Fruit fly (Drosophila melanogaster) whole organism, embryonic: Measurements from ENCODE around the gene CG9628.

Experiments used
- ATbp ChIP-seq: fragments of 200-800 bp; sonication (Bioruptor generic); optimal IDR thresholded peaks from 2 replicates; lab custom pipeline; 2017; ENCODE audit warnings: missing biosample characterization, mild to moderate bottlenecking, missing genetic modification characterization, missing genetic modification reagents
- Aef1 ChIP-seq: fragments of 200-800 bp; sonication (Bioruptor generic); IDR thresholded peaks from 3 replicates; pipeline ENCODE4 v1.3.6; 2022; ENCODE audit warnings: missing biosample characterization, missing genetic modification characterization
- Awh ChIP-seq: fragments of 200-800 bp; sonication (Bioruptor generic); IDR thresholded peaks from 2 replicates; pipeline ENCODE4, ENCODE4 v1.3.6; 2022; ENCODE audit warnings: missing biosample characterization, missing genetic modification characterization
- Bgb ChIP-seq: fragments of 200-800 bp; sonication (Bioruptor generic); IDR thresholded peaks from 2 replicates; pipeline ENCODE4 v1.3.6; 2022; ENCODE audit warnings: missing biosample characterization, missing genetic modification characterization; ENCODE audit not compliant: partially characterized antibody
- CG10366 ChIP-seq: fragments of 200-800 bp; sonication (Bioruptor generic); IDR thresholded peaks from 2 replicates; pipeline ENCODE4 v1.3.6; 2022; ENCODE audit warnings: missing biosample characterization, missing genetic modification characterization
- CG11398 ChIP-seq: fragments of 200-800 bp; sonication (Bioruptor generic); optimal IDR thresholded peaks from 2 replicates; lab custom pipeline; 2016; ENCODE audit warnings: missing biosample characterization, missing genetic modification characterization
- CG12155 ChIP-seq: fragments of 200-800 bp; sonication (Bioruptor generic); optimal IDR thresholded peaks from 3 replicates; lab custom pipeline; 2016; ENCODE audit warnings: missing biosample characterization, missing genetic modification characterization
- CG13424 ChIP-seq: fragments of 200-800 bp; sonication (Bioruptor generic); optimal IDR thresholded peaks from 2 replicates; lab custom pipeline; 2019; ENCODE audit warnings: missing biosample characterization, mild to moderate bottlenecking, missing genetic modification characterization, moderate library complexity
- CG1647 ChIP-seq: fragments of 200-800 bp; sonication (Bioruptor generic); optimal IDR thresholded peaks from 3 replicates; lab custom pipeline; 2016; ENCODE audit warnings: missing biosample characterization, missing genetic modification characterization
- CG17802 ChIP-seq: fragments of 200-800 bp; sonication (Bioruptor generic); optimal IDR thresholded peaks from 2 replicates; lab custom pipeline; 2018; ENCODE audit warnings: missing biosample characterization, mild to moderate bottlenecking, missing genetic modification characterization, moderate library complexity
- CG17912 ChIP-seq: fragments of 200-800 bp; sonication (Bioruptor generic); optimal IDR thresholded peaks from 2 replicates; lab custom pipeline; 2018; ENCODE audit warnings: missing biosample characterization, mild to moderate bottlenecking, missing genetic modification characterization
- CG1792 ChIP-seq: fragments of 200-800 bp; sonication (Bioruptor generic); optimal IDR thresholded peaks from 2 replicates; lab custom pipeline; 2016; ENCODE audit warnings: missing biosample characterization, missing genetic modification characterization
- CG18011 ChIP-seq: fragments of 200-800 bp; sonication (Bioruptor generic); optimal IDR thresholded peaks from 2 replicates; lab custom pipeline; 2017; ENCODE audit warnings: missing biosample characterization, missing genetic modification characterization, mild to moderate bottlenecking, moderate library complexity, missing genotype
- CG2199 ChIP-seq: fragments of 200-800 bp; sonication (Bioruptor generic); IDR thresholded peaks from 3 replicates; pipeline ENCODE4 v1.3.6; 2022; ENCODE audit warnings: missing biosample characterization, missing genetic modification characterization
- CG2712 ChIP-seq: fragments of 200-800 bp; optimal IDR thresholded peaks from 3 replicates; lab custom pipeline; 2019; ENCODE audit warnings: missing biosample characterization, mild to moderate bottlenecking, missing genetic modification characterization, moderate library complexity
- CG31441 ChIP-seq: fragments of 200-800 bp; sonication (Bioruptor generic); IDR thresholded peaks from 2 replicates; pipeline ENCODE4 v1.3.6; 2022; ENCODE audit warnings: missing biosample characterization, missing genetic modification characterization
- CG7786 ChIP-seq: fragments of 200-800 bp; sonication (Bioruptor generic); optimal IDR thresholded peaks from 2 replicates; lab custom pipeline; 2016; ENCODE audit warnings: missing biosample characterization, missing genetic modification characterization
- CG7963 ChIP-seq: fragments of 200-800 bp; sonication (Bioruptor generic); IDR thresholded peaks from 3 replicates; pipeline ENCODE4 v1.3.6; 2022; ENCODE audit warnings: missing biosample characterization, missing genetic modification characterization; ENCODE audit not compliant: partially characterized antibody
- CG9215 ChIP-seq: fragments of 200-800 bp; sonication (Bioruptor generic); IDR thresholded peaks from 2 replicates; pipeline ENCODE4 v1.3.6; 2022; ENCODE audit warnings: missing biosample characterization, missing genetic modification characterization
- CG9932 ChIP-seq: fragments of 200-800 bp; sonication (Bioruptor generic); IDR thresholded peaks from 2 replicates; pipeline ENCODE4 v1.3.6; 2022; ENCODE audit warnings: missing biosample characterization, missing genetic modification characterization
- CrebB ChIP-seq: fragments of 200-800 bp; sonication (Bioruptor generic); optimal IDR thresholded peaks from 3 replicates; lab custom pipeline; 2018; ENCODE audit warnings: missing biosample characterization, mild to moderate bottlenecking, missing genetic modification characterization
- Deaf1 ChIP-seq: fragments of 200-800 bp; optimal IDR thresholded peaks from 3 replicates; lab custom pipeline; 2019; ENCODE audit warnings: missing biosample characterization, mild to moderate bottlenecking, missing genetic modification characterization, moderate library complexity
- Doc2 ChIP-seq: fragments of 200-800 bp; sonication (Bioruptor generic); IDR thresholded peaks from 2 replicates; pipeline ENCODE4 v1.3.6; 2022; ENCODE audit warnings: missing biosample characterization, missing genetic modification characterization
- Fer3 ChIP-seq: fragments of 200-800 bp; sonication (Bioruptor generic); optimal IDR thresholded peaks from 2 replicates; lab custom pipeline; 2018; ENCODE audit warnings: missing biosample characterization, mild to moderate bottlenecking, missing genetic modification characterization, moderate library complexity
- HLH3B ChIP-seq: fragments of 200-800 bp; sonication (Bioruptor generic); IDR thresholded peaks from 2 replicates; pipeline ENCODE4 v1.3.6; 2022; ENCODE audit warnings: missing biosample characterization, missing genetic modification characterization
- MESR4 ChIP-seq: fragments of 200-800 bp; sonication (Bioruptor generic); optimal IDR thresholded peaks from 2 replicates; lab custom pipeline; 2018; ENCODE audit warnings: missing biosample characterization, mild to moderate bottlenecking, missing genetic modification characterization, moderate library complexity
- Mad ChIP-seq: fragments of 200-800 bp; sonication (Bioruptor generic); optimal IDR thresholded peaks from 2 replicates; lab custom pipeline; 2016; ENCODE audit warnings: missing biosample characterization, missing genetic modification characterization
- Neu2 ChIP-seq: fragments of 200-800 bp; sonication (Bioruptor generic); optimal IDR thresholded peaks from 3 replicates; lab custom pipeline; 2016; ENCODE audit warnings: missing biosample characterization, missing genetic modification characterization, borderline replicate concordance
- PHDP ChIP-seq: fragments of 200-800 bp; sonication (Bioruptor generic); optimal IDR thresholded peaks from 3 replicates; lab custom pipeline; 2018; ENCODE audit warnings: missing biosample characterization, mild to moderate bottlenecking, missing genetic modification characterization, moderate library complexity
- Rx ChIP-seq: fragments of 200-800 bp; sonication (Bioruptor generic); IDR thresholded peaks from 2 replicates; pipeline ENCODE4 v1.3.6; 2022; ENCODE audit warnings: missing biosample characterization, missing genetic modification characterization
- YL-1 ChIP-seq: fragments of 200-800 bp; sonication (Bioruptor generic); optimal IDR thresholded peaks from 3 replicates; lab custom pipeline; 2017; ENCODE audit warnings: missing biosample characterization, mild to moderate bottlenecking, missing genetic modification characterization
- amos ChIP-seq: fragments of 200-800 bp; sonication (Bioruptor generic); IDR thresholded peaks from 2 replicates; pipeline ENCODE4 v1.3.6; 2022; ENCODE audit warnings: missing biosample characterization, missing genetic modification characterization; ENCODE audit not compliant: partially characterized antibody
- ap ChIP-seq: fragments of 200-800 bp; sonication (Bioruptor generic); IDR thresholded peaks from 2 replicates; pipeline ENCODE4 v1.3.6; 2022; ENCODE audit warnings: missing biosample characterization, missing genetic modification characterization
- ato ChIP-seq: fragments of 200-800 bp; sonication (Bioruptor generic); IDR thresholded peaks from 2 replicates; pipeline ENCODE4 v1.3.6; 2022; ENCODE audit warnings: missing biosample characterization, missing genetic modification characterization; ENCODE audit not compliant: partially characterized antibody
- az2 ChIP-seq: fragments of 200-800 bp; sonication (Bioruptor generic); optimal IDR thresholded peaks from 3 replicates; lab custom pipeline; 2016; ENCODE audit warnings: missing biosample characterization, missing genetic modification characterization
- bab2 ChIP-seq: fragments of 200-800 bp; sonication (Bioruptor generic); optimal IDR thresholded peaks from 2 replicates; lab custom pipeline; 2016; ENCODE audit warnings: missing biosample characterization, missing genetic modification characterization
- ems ChIP-seq: fragments of 200-800 bp; sonication (Bioruptor generic); optimal IDR thresholded peaks from 3 replicates; lab custom pipeline; 2016; ENCODE audit warnings: missing biosample characterization, missing genetic modification characterization
- fru ChIP-seq: fragments of >200 bp; optimal IDR thresholded peaks from 2 replicates; lab custom pipeline; 2017
- grau ChIP-seq: fragments of 200-800 bp; optimal IDR thresholded peaks from 3 replicates; lab custom pipeline; 2019; ENCODE audit warnings: missing biosample characterization, mild to moderate bottlenecking, missing genetic modification characterization, moderate library complexity
- jigr1 ChIP-seq: fragments of 200-800 bp; sonication (Bioruptor generic); IDR thresholded peaks from 3 replicates; pipeline ENCODE4 v1.3.6; 2022; ENCODE audit warnings: missing biosample characterization, missing genetic modification characterization
- knrl ChIP-seq: fragments of 200-800 bp; sonication (Bioruptor generic); IDR thresholded peaks from 3 replicates; pipeline ENCODE4 v1.3.6; 2022; ENCODE audit warnings: missing biosample characterization, missing genetic modification characterization; ENCODE audit not compliant: partially characterized antibody
- lbe ChIP-seq: fragments of 200-800 bp; sonication (Bioruptor generic); optimal IDR thresholded peaks from 2 replicates; lab custom pipeline; 2016; ENCODE audit warnings: missing biosample characterization, mild to moderate bottlenecking, missing genetic modification characterization
- lmd ChIP-seq: fragments of 200-800 bp; sonication (Bioruptor generic); IDR thresholded peaks from 2 replicates; pipeline ENCODE4 v1.3.6; 2022; ENCODE audit warnings: missing biosample characterization, missing genetic modification characterization
- nom ChIP-seq: fragments of 200-800 bp; sonication (Bioruptor generic); optimal IDR thresholded peaks from 2 replicates; lab custom pipeline; 2017; ENCODE audit warnings: missing biosample characterization, missing genetic modification characterization, mild to moderate bottlenecking, moderate library complexity, missing genetic modification reagents
- pb ChIP-seq: fragments of 200-800 bp; sonication (Bioruptor generic); optimal IDR thresholded peaks from 3 replicates; lab custom pipeline; 2016; ENCODE audit warnings: missing biosample characterization, missing genetic modification characterization
- row ChIP-seq: fragments of 200-800 bp; sonication (Bioruptor generic); IDR thresholded peaks from 3 replicates; pipeline ENCODE4 v1.3.6; 2022; ENCODE audit warnings: missing biosample characterization, missing genetic modification characterization
- schlank ChIP-seq: fragments of 200-800 bp; sonication (Bioruptor generic); optimal IDR thresholded peaks from 2 replicates; lab custom pipeline; 2018; ENCODE audit warnings: missing biosample characterization, mild to moderate bottlenecking, missing genetic modification characterization
- sd ChIP-seq: fragments of 200-800 bp; sonication (Bioruptor generic); optimal IDR thresholded peaks from 3 replicates; lab custom pipeline; 2018; ENCODE audit warnings: missing biosample characterization, mild to moderate bottlenecking, missing genetic modification characterization, moderate library complexity
- sens ChIP-seq: fragments of 200-800 bp; sonication (Bioruptor generic); peaks from one replicate; lab custom pipeline; 2016; ENCODE audit warnings: missing biosample characterization, missing genetic modification characterization
- so ChIP-seq: fragments of 200-800 bp; sonication (Bioruptor generic); IDR thresholded peaks from 3 replicates; pipeline ENCODE4 v1.3.6; 2022; ENCODE audit warnings: missing biosample characterization, missing genetic modification characterization
- sqz ChIP-seq: fragments of 200-800 bp; sonication (Bioruptor generic); optimal IDR thresholded peaks from 3 replicates; lab custom pipeline; 2018; ENCODE audit warnings: missing biosample characterization, mild to moderate bottlenecking, missing genetic modification characterization

Gene CG9628

dm6 chr3L:14599503-14599902 lies 23.1 kb upstream of the CG9628 start, which contains the start of gene HGTX (continued):
- TF ChIP-seq row (GFP tag; lab: Robert Waterston, UW), result no peak
- no peak for TF ChIP-seq CG13424
- TF ChIP-seq CG31441 (GFP tag; lab: Robert Waterston, UW), result no peak
- TF ChIP-seq sd, result peak; percentile 75

- TF ChIP-seq schlank (tag; lab: Kevin White, UChicago), result no peak
- no peak for TF ChIP-seq Mad (GFP tag; lab: Kevin White, UChicago)
- TF ChIP-seq bab2 (GFP tag; lab: Kevin White, UChicago), result no peak
- TF ChIP-seq PHDP (tag; lab: Kevin White, UChicago), result no peak
- no peak for TF ChIP-seq CG17912 (GFP tag; lab: Kevin White, UChicago)
- TF ChIP-seq Bgb (GFP tag; lab: Robert Waterston, UW), result no peak
- no peak for TF ChIP-seq Fer3 (tag; lab: Kevin White, UChicago)
- no peak for TF ChIP-seq CG10366 (GFP tag; lab: Robert Waterston, UW)
- no peak for TF ChIP-seq CG11398 (GFP tag; lab: Kevin White, UChicago)
- no peak for TF ChIP-seq pb (GFP tag; lab: Kevin White, UChicago)
- TF ChIP-seq CG9215 (GFP tag; lab: Robert Waterston, UW), result no peak
- TF ChIP-seq CrebB (tag; lab: Kevin White, UChicago), result no peak
- TF ChIP-seq grau, result no peak
- no peak for TF ChIP-seq jigr1 (GFP tag; lab: Robert Waterston, UW)
- TF ChIP-seq Deaf1 (tag; lab: Kevin White, UChicago), result no peak
- TF ChIP-seq fru (lab: Kevin White, UChicago), result no peak
- no peak for TF ChIP-seq sens (GFP tag; lab: Kevin White, UChicago)
- TF ChIP-seq MESR4 (GFP tag; lab: Kevin White, UChicago), result no peak
- TF ChIP-seq Awh, result no peak
- no peak for TF ChIP-seq CG7963
- no peak for TF ChIP-seq CG17802 (tag; lab: Kevin White, UChicago)
- no peak for TF ChIP-seq az2 (GFP tag; lab: Kevin White, UChicago)
- TF ChIP-seq nom (GFP tag; lab: Kevin White, UChicago), result no peak
- no peak for TF ChIP-seq YL-1 (GFP tag; lab: Kevin White, UChicago)
- no peak for TF ChIP-seq Neu2 (GFP tag; lab: Kevin White, UChicago)
- TF ChIP-seq CG12155 (GFP tag; lab: Kevin White, UChicago), result no peak
- no peak for TF ChIP-seq CG9932 (GFP tag; lab: Robert Waterston, UW)
- no peak for TF ChIP-seq ATbp (GFP tag; lab: Kevin White, UChicago)
- TF ChIP-seq CG2712 (tag; lab: Kevin White, UChicago), result peak; percentile 53
- TF ChIP-seq so (GFP tag; lab: Robert Waterston, UW), result no peak
- TF ChIP-seq ems (GFP tag; lab: Kevin White, UChicago), result no peak
- no peak for TF ChIP-seq CG18011 (GFP tag; lab: Kevin White, UChicago)
- TF ChIP-seq CG1647, result no peak
- TF ChIP-seq HLH3B, result no peak
- TF ChIP-seq amos (GFP tag; lab: Robert Waterston, UW), result peak; percentile 14; the same call in 1 of the 2 replicates
- TF ChIP-seq knrl, result no peak
- 0 out of 3 replicates have a peak, but pooled peaks have one; percentile 63 for TF ChIP-seq CG2199 (GFP tag; lab: Robert Waterston, UW)
- TF ChIP-seq Aef1 (GFP tag; lab: Robert Waterston, UW), result no peak
- TF ChIP-seq Doc2 (GFP tag; lab: Robert Waterston, UW), result no peak
- TF ChIP-seq CG7786, result no peak
- TF ChIP-seq ato (GFP tag; lab: Robert Waterston, UW), result no peak
- no peak for TF ChIP-seq ap (GFP tag; lab: Robert Waterston, UW)
- TF ChIP-seq lbe, result no peak
- no peak for TF ChIP-seq Rx (GFP tag; lab: Robert Waterston, UW)
- no peak for TF ChIP-seq CG1792
- TF ChIP-seq sqz (GFP tag; lab: Kevin White, UChicago), result no peak
- TF ChIP-seq lmd (GFP tag; lab: Robert Waterston, UW), result no peak
Observed at dm6 chr3L:14600570-14600969, 22.0 kb upstream of the CG9628 start.
